Worm (Caenorhabditis elegans): ENCODE results near the gene tyra-2.

DNA sequence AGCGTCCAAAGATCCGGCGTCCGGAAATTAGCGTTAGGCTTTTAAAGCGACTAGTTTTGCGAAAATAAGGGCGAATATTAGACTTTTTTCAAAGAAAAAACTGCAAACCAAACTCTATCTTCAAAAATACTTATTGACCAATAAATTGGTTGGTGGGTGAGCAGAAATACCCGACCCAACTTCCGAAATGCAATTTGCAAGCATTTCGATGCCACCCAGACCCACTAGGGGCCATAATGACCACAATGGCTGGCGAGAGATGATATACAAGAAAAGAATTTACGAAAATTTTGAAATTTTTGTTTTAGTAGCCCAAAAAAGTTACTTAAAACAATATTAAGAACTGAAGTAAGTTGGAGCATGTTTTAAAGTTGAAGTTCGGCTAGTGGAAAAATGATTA is 35.2 kb downstream of the tyra-2 start:
- TF ChIP-seq daf-12 (tag; optimal IDR thresholded peaks at IDR 0.05): no peak
- no peak for TF ChIP-seq fos-1 (tag; optimal IDR thresholded peaks at IDR 0.05)
- no peak for TF ChIP-seq nhr-28 (tag; optimal IDR thresholded peaks at IDR 0.05)
- no peak for TF ChIP-seq ceh-82 (tag; optimal IDR thresholded peaks at IDR 0.05)
- no peak for TF ChIP-seq nhr-77 (tag; optimal IDR thresholded peaks at IDR 0.05)

All from whole organism, L3 larva.